Worm (Caenorhabditis elegans) whole organism, mixed stage, embryonic: ENCODE measurements around the gene aakb-2.

ENCODE experiments used
- M03D4.4 ChIP-seq: sonication (generic microtip); optimal IDR thresholded peaks from 2 replicates; lab custom pipeline; 2017; ENCODE audit warnings: mild to moderate bottlenecking, missing genetic modification characterization, missing compliant biosample characterization
- bed-3 ChIP-seq: fragments of 200-800 bp; sonication (Bioruptor generic); optimal IDR thresholded peaks from 3 replicates; lab custom pipeline; 2018; ENCODE audit warnings: mild to moderate bottlenecking, missing genetic modification characterization, moderate library complexity, missing compliant biosample characterization
- blmp-1 ChIP-seq: fragments of 150-350 bp; optimal IDR thresholded peaks from 2 replicates; lab custom pipeline; 2014; ENCODE audit warnings: missing biosample characterization, missing genetic modification characterization
- ceh-39 ChIP-seq: fragments of 150-350 bp; optimal IDR thresholded peaks from 2 replicates; lab custom pipeline; 2014; ENCODE audit warnings: missing biosample characterization, missing genetic modification characterization
- ceh-43 ChIP-seq: fragments of 200-800 bp; sonication (Bioruptor generic); optimal IDR thresholded peaks from 2 replicates; lab custom pipeline; 2018; ENCODE audit warnings: mild to moderate bottlenecking, missing genetic modification characterization, moderate library complexity, missing compliant biosample characterization
- ceh-83 ChIP-seq: fragments of 200-800 bp; sonication (Bioruptor generic); optimal IDR thresholded peaks from 2 replicates; lab custom pipeline; 2018; ENCODE audit warnings: mild to moderate bottlenecking, missing genetic modification characterization, missing compliant biosample characterization
- ces-1 ChIP-seq: fragments of 150-350 bp; optimal IDR thresholded peaks from 2 replicates; lab custom pipeline; 2014; ENCODE audit warnings: missing biosample characterization, missing genetic modification reagents, missing genetic modification characterization
- cnd-1 ChIP-seq: fragments of 200-800 bp; sonication (Bioruptor generic); optimal IDR thresholded peaks from 2 replicates; lab custom pipeline; 2018; ENCODE audit warnings: mild to moderate bottlenecking, missing genetic modification characterization, missing compliant biosample characterization
- elt-1 ChIP-seq: sonication (generic microtip); optimal IDR thresholded peaks from 2 replicates; lab custom pipeline; 2017; ENCODE audit warnings: missing genetic modification characterization, mild to moderate bottlenecking, missing compliant biosample characterization, antibody characterized with exemption, moderate library complexity, borderline replicate concordance; ENCODE audit not compliant: insufficient read depth
- flh-1 ChIP-seq: fragments of 200-800 bp; sonication (Bioruptor generic); optimal IDR thresholded peaks from 2 replicates; lab custom pipeline; 2018; ENCODE audit warnings: mild to moderate bottlenecking, missing genetic modification characterization, moderate library complexity, missing compliant biosample characterization
- ham-2 ChIP-seq: fragments of 200-800 bp; sonication (Bioruptor generic); optimal IDR thresholded peaks from 2 replicates; lab custom pipeline; 2018; ENCODE audit warnings: mild to moderate bottlenecking, missing genetic modification characterization, missing compliant biosample characterization
- hlh-1 ChIP-seq: fragments of 150-350 bp; optimal IDR thresholded peaks from 2 replicates; lab custom pipeline; 2014; ENCODE audit warnings: missing biosample characterization, missing genetic modification reagents, missing genetic modification characterization
- lin-13 ChIP-seq: fragments of 150-350 bp; optimal IDR thresholded peaks from 2 replicates; lab custom pipeline; 2014; ENCODE audit warnings: missing biosample characterization, missing genetic modification characterization
- lsy-2 ChIP-seq: fragments of 150-350 bp; optimal IDR thresholded peaks from 2 replicates; lab custom pipeline; 2014; ENCODE audit warnings: missing biosample characterization, missing genetic modification characterization
- mep-1 ChIP-seq: fragments of 150-350 bp; optimal IDR thresholded peaks from 2 replicates; lab custom pipeline; 2017; ENCODE audit warnings: missing biosample characterization, missing genetic modification reagents, missing genetic modification characterization, inconsistent platforms
- mls-2 ChIP-seq: sonication (generic microtip); optimal IDR thresholded peaks from 2 replicates; lab custom pipeline; 2016; ENCODE audit warnings: mild to moderate bottlenecking, missing genetic modification characterization, moderate library complexity, missing compliant biosample characterization
- nhr-12 ChIP-seq: fragments of 150-350 bp; optimal IDR thresholded peaks from 2 replicates; lab custom pipeline; 2014; ENCODE audit warnings: missing biosample characterization, missing genetic modification characterization
- nhr-2 ChIP-seq: fragments of 150-350 bp; optimal IDR thresholded peaks from 2 replicates; lab custom pipeline; 2014; ENCODE audit warnings: missing biosample characterization, missing genetic modification characterization
- nhr-237 ChIP-seq: fragments of 150-350 bp; optimal IDR thresholded peaks from 2 replicates; lab custom pipeline; 2014; ENCODE audit warnings: missing biosample characterization, missing genetic modification characterization
- nhr-28 ChIP-seq: fragments of 150-350 bp; optimal IDR thresholded peaks from 2 replicates; lab custom pipeline; 2014; ENCODE audit warnings: missing biosample characterization, missing genetic modification characterization
- nhr-76 ChIP-seq: sonication (generic microtip); optimal IDR thresholded peaks from 2 replicates; lab custom pipeline; 2017; ENCODE audit warnings: missing biosample characterization, missing genetic modification characterization
- sem-2 ChIP-seq: fragments of 200-800 bp; sonication (Bioruptor generic); optimal IDR thresholded peaks from 2 replicates; lab custom pipeline; 2018; ENCODE audit warnings: mild to moderate bottlenecking, missing genetic modification characterization, missing compliant biosample characterization
- snpc-4 ChIP-seq: fragments of 150-350 bp; optimal IDR thresholded peaks from 2 replicates; lab custom pipeline; 2014; ENCODE audit warnings: missing biosample characterization, missing genetic modification characterization
- sptf-1 ChIP-seq: sonication (generic microtip); optimal IDR thresholded peaks from 2 replicates; lab custom pipeline; 2017; ENCODE audit warnings: mild to moderate bottlenecking, missing genetic modification characterization, moderate library complexity, missing compliant biosample characterization
- tbx-8 ChIP-seq: fragments of 200-800 bp; sonication (Bioruptor generic); optimal IDR thresholded peaks from 2 replicates; lab custom pipeline; 2018; ENCODE audit warnings: mild to moderate bottlenecking, missing genetic modification characterization, moderate library complexity, missing compliant biosample characterization
- unc-120 ChIP-seq: sonication (generic microtip); optimal IDR thresholded peaks from 2 replicates; lab custom pipeline; 2017; ENCODE audit warnings: missing genetic modification characterization, missing compliant biosample characterization; ENCODE audit not compliant: poor library complexity, severe bottlenecking
- unc-39 ChIP-seq: fragments of 150-350 bp; optimal IDR thresholded peaks from 2 replicates; lab custom pipeline; 2014; ENCODE audit warnings: missing biosample characterization, missing genetic modification characterization
- unc-62 ChIP-seq: fragments of 150-350 bp; optimal IDR thresholded peaks from 2 replicates; lab custom pipeline; 2014; ENCODE audit warnings: missing biosample characterization, missing genetic modification reagents, missing genetic modification characterization
- zip-8 ChIP-seq: fragments of 150-350 bp; optimal IDR thresholded peaks from 2 replicates; lab custom pipeline; 2014; ENCODE audit warnings: missing biosample characterization, missing genetic modification characterization
- ztf-11 ChIP-seq: fragments of 150-350 bp; optimal IDR thresholded peaks from 2 replicates; lab custom pipeline; 2014; ENCODE audit warnings: missing biosample characterization, missing genetic modification characterization

Gene aakb-2

ce11 chrIII:11227025-11227424, 9.9 kb upstream of the aakb-2 start, which contains the start of gene tbx-37:
Gene tbx-37, minus strand, starts transcription at chrIII:11227125.
- no peak for TF ChIP-seq sptf-1 (tag; lab: Kevin White, UChicago)

ce11 chrIII:11230581-11230980, 6.4 kb upstream of the aakb-2 start:
- TF ChIP-seq bed-3, result no peak
- no peak for TF ChIP-seq lsy-2 (tag; lab: Kevin White, UChicago)
- no peak for TF ChIP-seq zip-8 (tag; lab: Kevin White, UChicago)
- no peak for TF ChIP-seq nhr-76 (tag; lab: Kevin White, UChicago)
- TF ChIP-seq ces-1, result no peak
- no peak for TF ChIP-seq sptf-1 (tag; lab: Kevin White, UChicago)
- TF ChIP-seq flh-1 (GFP tag; lab: Kevin White, UChicago), result no peak
- no peak for TF ChIP-seq nhr-2 (tag; lab: Kevin White, UChicago)
- no peak for TF ChIP-seq sem-2 (GFP tag; lab: Kevin White, UChicago)
- no peak for TF ChIP-seq ceh-43
- TF ChIP-seq cnd-1 (tag; lab: Kevin White, UChicago), result no peak
- no peak for TF ChIP-seq elt-1 (tag; lab: Kevin White, UChicago)
- TF ChIP-seq unc-39 (tag; lab: Kevin White, UChicago), result no peak
- no peak for TF ChIP-seq snpc-4 (tag; lab: Kevin White, UChicago)
- TF ChIP-seq nhr-237 (tag; lab: Kevin White, UChicago), result no peak

ce11 chrIII:11231408-11231807, 5.5 kb upstream of the aakb-2 start:
- TF ChIP-seq mep-1 (tag; lab: Kevin White, UChicago) (no peak), lin-13 (tag; lab: Kevin White, UChicago) (no peak), hlh-1 (tag; lab: Kevin White, UChicago) (no peak), ztf-11 (tag; lab: Kevin White, UChicago) (no peak), bed-3 (no peak), nhr-12 (tag; lab: Kevin White, UChicago) (no peak), lsy-2 (tag; lab: Kevin White, UChicago) (no peak), ces-1 (no peak), zip-8 (tag; lab: Kevin White, UChicago) (no peak), tbx-8 (GFP tag; lab: Kevin White, UChicago) (no peak), sem-2 (GFP tag; lab: Kevin White, UChicago) (no peak), unc-120 (tag; lab: Kevin White, UChicago) (no peak), nhr-2 (tag; lab: Kevin White, UChicago) (no peak), mls-2 (tag; lab: Kevin White, UChicago) (no peak), sptf-1 (tag; lab: Kevin White, UChicago) (no peak), ham-2 (GFP tag; lab: Kevin White, UChicago) (no peak), flh-1 (GFP tag; lab: Kevin White, UChicago) (no peak), M03D4.4 (tag; lab: Kevin White, UChicago) (no peak), nhr-28 (tag; lab: Kevin White, UChicago) (no peak)

DNA sequence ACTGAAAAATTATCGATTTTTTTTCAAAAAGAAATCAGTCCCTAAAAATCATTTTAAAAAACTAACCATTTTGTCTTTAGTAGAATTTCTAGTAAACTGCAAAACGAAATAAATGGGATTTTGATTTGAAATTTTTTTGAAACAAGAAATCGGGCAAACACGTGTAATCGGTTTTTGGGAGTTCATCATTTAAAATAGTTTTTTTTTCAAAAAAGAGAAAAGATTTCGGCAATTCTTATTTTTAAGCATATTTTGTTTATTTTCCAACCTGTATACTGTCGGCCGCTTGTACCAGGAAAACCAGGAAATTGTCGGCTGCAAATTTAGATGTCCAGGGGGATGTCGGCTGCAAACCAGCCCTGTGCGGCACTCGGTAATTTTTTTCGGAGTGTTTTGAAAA, 5.0 kb upstream of the aakb-2 start, which contains the start of gene elo-8:
Gene elo-8, minus strand, starts transcription at position 101 of the 400 bp plus-strand sequence.
- TF ChIP-seq ztf-11 (tag; lab: Kevin White, UChicago) (no peak), ceh-39 (tag; lab: Kevin White, UChicago) (no peak), cnd-1 (tag; lab: Kevin White, UChicago) (no peak), ceh-83 (no peak), ceh-43 (no peak), elt-1 (tag; lab: Kevin White, UChicago) (no peak), unc-120 (tag; lab: Kevin White, UChicago) (no peak), unc-62 (no peak), zip-8 (tag; lab: Kevin White, UChicago) (no peak), ham-2 (GFP tag; lab: Kevin White, UChicago) (no peak), mls-2 (tag; lab: Kevin White, UChicago) (no peak), mep-1 (tag; lab: Kevin White, UChicago) (no peak)

- TF ChIP-seq sem-2 (GFP tag; lab: Kevin White, UChicago) (no peak), blmp-1 (no peak), ces-1 (peak; percentile 52)
Observed at ce11 chrIII:11234742-11235141, 2.2 kb upstream of the aakb-2 start, which contains the start of gene Y47D3A.34. Gene Y47D3A.34, minus strand, starts transcription at chrIII:11234861.
